Worm (Caenorhabditis elegans) whole organism, early embryonic: Measurements from ENCODE around the gene R09H3.2.

Experiments used
- B0310.2 ChIP-seq: sonication (generic microtip); optimal IDR thresholded peaks from 2 replicates; lab custom pipeline; 2016; ENCODE audit warnings: mild to moderate bottlenecking, missing genetic modification characterization, missing compliant biosample characterization
- F13C5.2 ChIP-seq: sonication (generic microtip); optimal IDR thresholded peaks from 2 replicates; lab custom pipeline; 2017; ENCODE audit warnings: mild to moderate bottlenecking, missing genetic modification characterization, inconsistent platforms, missing compliant biosample characterization
- aly-1 ChIP-seq: sonication (generic microtip); optimal IDR thresholded peaks from 2 replicates; lab custom pipeline; 2016; ENCODE audit warnings: missing genetic modification characterization, missing compliant biosample characterization
- ama-1 ChIP-seq: fragments of 150-350 bp; optimal IDR thresholded peaks from 2 replicates; lab custom pipeline; 2014
- ceh-13 ChIP-seq: fragments of 200-800 bp; sonication (Bioruptor generic); optimal IDR thresholded peaks from 2 replicates; lab custom pipeline; 2018; ENCODE audit warnings: mild to moderate bottlenecking, missing genetic modification characterization, missing compliant biosample characterization
- ceh-36 ChIP-seq: sonication (generic microtip); optimal IDR thresholded peaks from 2 replicates; lab custom pipeline; 2016; ENCODE audit warnings: missing genetic modification characterization, inconsistent platforms, missing compliant biosample characterization
- ets-7 ChIP-seq: sonication (generic microtip); optimal IDR thresholded peaks from 2 replicates; lab custom pipeline; 2016; ENCODE audit warnings: missing genotype, missing genetic modification characterization, missing compliant biosample characterization
- flt-1 ChIP-seq: fragments of 200-800 bp; sonication (Bioruptor generic); IDR thresholded peaks from 2 replicates; pipeline ENCODE4 v1.3.6; 2022; ENCODE audit warnings: missing genetic modification characterization, missing compliant biosample characterization
- hmbx-1 ChIP-seq: sonication (generic microtip); optimal IDR thresholded peaks from 2 replicates; lab custom pipeline; 2016; ENCODE audit warnings: mild to moderate bottlenecking, missing genetic modification characterization, missing compliant biosample characterization
- hmg-4 ChIP-seq: fragments of 200-800 bp; sonication (Bioruptor generic); optimal IDR thresholded peaks from 2 replicates; lab custom pipeline; 2018; ENCODE audit warnings: mild to moderate bottlenecking, missing genetic modification characterization, missing compliant biosample characterization
- hnd-1 ChIP-seq: sonication (generic microtip); optimal IDR thresholded peaks from 2 replicates; lab custom pipeline; 2016; ENCODE audit warnings: missing genetic modification characterization, missing compliant biosample characterization
- pes-1 ChIP-seq: fragments of 200-800 bp; sonication (Bioruptor generic); IDR thresholded peaks from 2 replicates; pipeline ENCODE4 v1.3.6; 2022; ENCODE audit warnings: missing genetic modification reagents, missing genetic modification characterization, missing compliant biosample characterization
- scrt-1 ChIP-seq: fragments of 200-800 bp; sonication (Bioruptor generic); IDR thresholded peaks from 2 replicates; pipeline ENCODE4 v1.3.6; 2022; ENCODE audit warnings: missing genetic modification characterization, missing compliant biosample characterization
- sea-1 ChIP-seq: fragments of 200-800 bp; sonication (Bioruptor generic); conservative IDR thresholded peaks from 2 replicates; pipeline ENCODE4 v1.3.6; 2022; ENCODE audit warnings: missing genetic modification characterization, missing compliant biosample characterization
- tbx-11 ChIP-seq: fragments of 200-800 bp; sonication (Bioruptor generic); IDR thresholded peaks from 2 replicates; pipeline ENCODE4 v1.3.6; 2022; ENCODE audit warnings: missing genetic modification characterization, missing compliant biosample characterization
- tbx-37 ChIP-seq: fragments of 200-800 bp; sonication (Bioruptor generic); conservative IDR thresholded peaks from 2 replicates; pipeline ENCODE4 v1.3.6; 2022; ENCODE audit warnings: missing genetic modification reagents, missing genetic modification characterization, missing compliant biosample characterization
- tra-4 ChIP-seq: sonication (generic microtip); optimal IDR thresholded peaks from 2 replicates; lab custom pipeline; 2017; ENCODE audit warnings: missing genetic modification characterization, missing compliant biosample characterization

Gene R09H3.2

DNA sequence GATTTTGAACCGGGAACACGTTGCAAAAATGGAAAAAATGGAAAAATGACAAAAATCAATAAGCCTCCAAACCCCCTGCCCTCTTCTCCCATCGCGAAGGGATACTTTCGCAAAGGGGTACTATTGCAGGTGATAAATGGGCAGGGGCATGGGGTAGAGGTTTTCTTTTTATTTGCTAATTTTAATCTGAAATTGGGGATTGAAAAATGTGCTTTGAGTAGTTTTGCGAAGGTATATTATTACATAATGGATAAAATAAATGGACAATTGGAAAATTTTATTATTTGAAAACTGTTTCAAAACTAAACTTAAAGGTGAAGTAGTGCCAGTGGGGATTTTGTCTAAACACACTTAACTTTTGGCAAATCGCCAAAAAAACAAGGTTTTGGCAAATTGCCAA, 37.8 kb downstream of the R09H3.2 start:
- TF ChIP-seq sea-1 (0 out of 2 replicates have a peak, but pooled peaks have one; percentile 42), ama-1 (lab: Kevin White, UChicago) (no peak), tbx-37 (peak; percentile 53), hmbx-1 (no peak), pes-1 (GFP tag; lab: Robert Waterston, UW) (peak; percentile 71), F13C5.2 (peak; percentile 77), tra-4 (tag; lab: Kevin White, UChicago) (no peak), ceh-36 (tag; lab: Kevin White, UChicago) (no peak), B0310.2 (tag; lab: Kevin White, UChicago) (no peak), ets-7 (tag; lab: Kevin White, UChicago) (no peak), hnd-1 (tag; lab: Kevin White, UChicago) (peak; percentile 11), scrt-1 (GFP tag; lab: Robert Waterston, UW) (peak; percentile 67; the same call in 1 of the 2 replicates), flt-1 (GFP tag; lab: Robert Waterston, UW) (peak; percentile 48), tbx-11 (GFP tag; lab: Robert Waterston, UW) (0 out of 2 replicates have a peak, but pooled peaks have one; percentile 46), aly-1 (tag; lab: Kevin White, UChicago) (no peak), ceh-13 (GFP tag; lab: Kevin White, UChicago) (no peak), hmg-4 (peak; percentile 80)

- TF ChIP-seq ceh-36 (tag; lab: Kevin White, UChicago) (no peak), hmbx-1 (no peak), ama-1 (lab: Kevin White, UChicago) (no peak), tbx-37 (no peak), pes-1 (GFP tag; lab: Robert Waterston, UW) (no peak), hmg-4 (no peak), tra-4 (tag; lab: Kevin White, UChicago) (no peak)
Observed at ce11 chrX:1623048-1623447, 41.8 kb downstream of the R09H3.2 start.

- TF ChIP-seq hmbx-1 (no peak), hnd-1 (tag; lab: Kevin White, UChicago) (no peak)
Observed at ce11 chrX:1620678-1621449, 44.0 kb downstream of the R09H3.2 start, which contains the start of gene H11E01.2. Gene H11E01.2, plus strand, starts transcription at chrX:1621057.
